Fruit fly (Drosophila melanogaster) whole organism, prepupa: ENCODE results near the gene PGRP-LA.

Experiments used
- CG16779 ChIP-seq: fragments of 200-800 bp; sonication (Bioruptor generic); optimal IDR thresholded peaks from 3 replicates; lab custom pipeline; 2017; ENCODE audit warnings: missing biosample characterization, mild to moderate bottlenecking, missing genetic modification characterization
- Eip93F ChIP-seq: fragments of 200-800 bp; sonication (Bioruptor generic); optimal IDR thresholded peaks from 2 replicates; lab custom pipeline; 2016; ENCODE audit warnings: missing biosample characterization, mild to moderate bottlenecking, missing genetic modification characterization
- dac ChIP-seq: fragments of 200-800 bp; sonication (Bioruptor generic); optimal IDR thresholded peaks from 2 replicates; lab custom pipeline; 2017; ENCODE audit warnings: missing biosample characterization, mild to moderate bottlenecking, missing genetic modification characterization
- lz ChIP-seq: fragments of 200-800 bp; sonication (Bioruptor generic); optimal IDR thresholded peaks from 3 replicates; lab custom pipeline; 2016; ENCODE audit warnings: missing biosample characterization, missing genetic modification characterization

DNA sequence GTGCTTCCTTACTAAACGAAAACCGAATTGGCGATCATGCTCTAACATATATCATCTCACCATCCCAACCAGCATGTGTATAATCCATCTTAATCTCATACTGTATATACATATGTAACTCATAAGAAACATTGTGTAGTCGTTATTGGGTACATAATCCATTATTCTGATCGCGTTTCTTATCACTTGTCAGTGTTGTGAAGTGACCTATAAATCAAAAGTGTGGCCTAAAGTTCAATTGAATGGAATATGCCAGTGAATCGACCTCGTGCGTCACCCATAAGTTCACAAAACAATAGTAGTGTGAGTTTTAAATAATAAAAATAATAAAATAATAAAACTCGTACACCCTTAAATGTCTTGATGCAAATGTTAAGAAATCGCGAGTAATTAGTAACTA is 11.0 kb downstream of the PGRP-LA start:
- no peak for TF ChIP-seq CG16779 (tag; lab: Kevin White, UChicago)
- TF ChIP-seq lz (GFP tag; lab: Kevin White, UChicago) = no peak
- no peak for TF ChIP-seq dac (GFP tag; lab: Kevin White, UChicago)
- TF ChIP-seq Eip93F (GFP tag; lab: Kevin White, UChicago) = no peak
